Worm (Caenorhabditis elegans) whole organism, L4 larva: Measurements from ENCODE around the gene cey-1.

Experiments used
- T20F7.1 ChIP-seq: fragments of 200-800 bp; sonication (Bioruptor generic); optimal IDR thresholded peaks from 2 replicates; lab custom pipeline; 2018; ENCODE audit warnings: mild to moderate bottlenecking, missing genetic modification characterization, missing compliant biosample characterization
- aha-1 ChIP-seq: fragments of 150-350 bp; peaks from one replicate; lab custom pipeline; 2014; ENCODE audit warnings: missing biosample characterization, missing genetic modification characterization
- aly-2 ChIP-seq: sonication (generic microtip); optimal IDR thresholded peaks from 2 replicates; lab custom pipeline; 2018; ENCODE audit warnings: missing biosample characterization, missing genetic modification characterization
- ceh-44 ChIP-seq: fragments of 200-800 bp; sonication (Bioruptor generic); IDR thresholded peaks from 2 replicates; pipeline ENCODE4 v1.3.6; 2022; ENCODE audit warnings: missing genetic modification reagents, missing genetic modification characterization, missing compliant biosample characterization
- daf-12 ChIP-seq: fragments of 150-350 bp; optimal IDR thresholded peaks from 2 replicates; lab custom pipeline; 2014; ENCODE audit warnings: missing biosample characterization, missing genetic modification reagents, missing genetic modification characterization
- daf-8 ChIP-seq: fragments of 200-800 bp; sonication (Bioruptor generic); IDR thresholded peaks from 2 replicates; pipeline ENCODE4 v1.3.6; 2022; ENCODE audit warnings: missing genetic modification characterization, missing compliant biosample characterization
- dpl-1 ChIP-seq: fragments of 150-350 bp; optimal IDR thresholded peaks from 2 replicates; lab custom pipeline; 2014; ENCODE audit warnings: missing biosample characterization, missing genetic modification reagents, missing genetic modification characterization
- dve-1 ChIP-seq: sonication (generic microtip); optimal IDR thresholded peaks from 2 replicates; lab custom pipeline; 2017; ENCODE audit warnings: antibody characterized with exemption, mild to moderate bottlenecking, missing genetic modification characterization, missing compliant biosample characterization; ENCODE audit not compliant: insufficient read depth
- egl-43 ChIP-seq: fragments of 200-800 bp; sonication (Bioruptor generic); IDR thresholded peaks from 2 replicates; pipeline ENCODE4 v1.3.6; 2022; ENCODE audit warnings: missing genetic modification reagents, missing genetic modification characterization, missing compliant biosample characterization
- hif-1 ChIP-seq, 2 experiments: sonication (generic microtip); optimal IDR thresholded peaks; 2 replicates each; lab custom pipeline; 2016 to 2017; ENCODE audit warnings: missing compliant biosample characterization in 2 of 2, missing genetic modification characterization in 2 of 2, missing genetic modification reagents in 2 of 2, missing genotype in 2 of 2, mild to moderate bottlenecking in 1 of 2
- hlh-30 ChIP-seq: sonication (generic microtip); optimal IDR thresholded peaks from 2 replicates; lab custom pipeline; 2017; ENCODE audit warnings: antibody characterized with exemption, mild to moderate bottlenecking, missing genetic modification characterization, missing compliant biosample characterization; ENCODE audit not compliant: insufficient read depth
- hmg-1.1 ChIP-seq: fragments of 200-800 bp; sonication (Bioruptor generic); IDR thresholded peaks from 2 replicates; pipeline ENCODE4 v1.3.6; 2022; ENCODE audit warnings: missing genetic modification reagents, missing genetic modification characterization, missing compliant biosample characterization
- jun-1 ChIP-seq: fragments of 150-350 bp; optimal IDR thresholded peaks from 2 replicates; lab custom pipeline; 2014; ENCODE audit warnings: missing biosample characterization, missing genetic modification reagents, missing genetic modification characterization
- lin-38 ChIP-seq: fragments of 200-800 bp; sonication (Bioruptor generic); IDR thresholded peaks from 2 replicates; pipeline ENCODE4 v1.3.6; 2022; ENCODE audit warnings: missing genetic modification reagents, missing genetic modification characterization, missing compliant biosample characterization
- lsy-2 ChIP-seq, 2 experiments: fragments of 150-350 bp in 1 of 2; sonication (generic microtip) in 1 of 2; optimal IDR thresholded peaks; 2 replicates each; lab custom pipeline; 2014 to 2017; ENCODE audit warnings: missing biosample characterization in 2 of 2, missing genetic modification characterization in 2 of 2
- madf-9 ChIP-seq: fragments of 200-800 bp; sonication (Bioruptor generic); conservative IDR thresholded peaks from 2 replicates; pipeline ENCODE4 v1.3.6; 2022; ENCODE audit warnings: missing genetic modification reagents, missing genetic modification characterization, missing compliant biosample characterization
- mdl-1 ChIP-seq, 2 experiments: fragments of 150-350 bp in 1 of 2; sonication (generic microtip) in 1 of 2; optimal IDR thresholded peaks; 2 replicates each; lab custom pipeline; 2014 to 2017; ENCODE audit warnings: missing biosample characterization in 2 of 2, missing genetic modification characterization in 2 of 2
- mes-2 ChIP-seq: sonication (generic microtip); optimal IDR thresholded peaks from 2 replicates; lab custom pipeline; 2016; ENCODE audit warnings: missing genotype, mild to moderate bottlenecking, missing genetic modification characterization, missing compliant biosample characterization; ENCODE audit not compliant: poor library complexity, severe bottlenecking
- nhr-41 ChIP-seq: fragments of 200-800 bp; sonication (Bioruptor generic); IDR thresholded peaks from 2 replicates; pipeline ENCODE4 v1.3.6; 2022; ENCODE audit warnings: missing genetic modification reagents, missing genetic modification characterization, missing compliant biosample characterization
- nhr-76 ChIP-seq: fragments of 150-350 bp; optimal IDR thresholded peaks from 2 replicates; lab custom pipeline; 2014; ENCODE audit warnings: missing biosample characterization, missing genetic modification characterization
- nhr-77 ChIP-seq: fragments of 150-350 bp; optimal IDR thresholded peaks from 2 replicates; lab custom pipeline; 2014; ENCODE audit warnings: missing biosample characterization, missing genetic modification characterization
- set-16 ChIP-seq: fragments of 200-800 bp; sonication (Bioruptor generic); IDR thresholded peaks from 2 replicates; pipeline ENCODE4 v1.3.6; 2022; ENCODE audit warnings: missing genetic modification reagents, missing genetic modification characterization, missing compliant biosample characterization
- skn-1 ChIP-seq: fragments of 150-350 bp; optimal IDR thresholded peaks from 2 replicates; lab custom pipeline; 2014; ENCODE audit warnings: missing biosample characterization, missing genetic modification characterization
- snpc-1.2 ChIP-seq: fragments of 200-800 bp; sonication (Bioruptor generic); IDR thresholded peaks from 2 replicates; pipeline ENCODE4 v1.3.6; 2022; ENCODE audit warnings: missing genetic modification reagents, missing genetic modification characterization, missing compliant biosample characterization
- spr-3 ChIP-seq: fragments of 200-800 bp; sonication (Bioruptor generic); optimal IDR thresholded peaks from 2 replicates; lab custom pipeline; 2018; ENCODE audit warnings: mild to moderate bottlenecking, missing genetic modification characterization, missing compliant biosample characterization
- unc-62 ChIP-seq, 3 experiments: fragments of 150-350 bp in 1 of 3; sonication (generic microtip); optimal IDR thresholded peaks in 2 of 3; peaks in 1 of 3; 1 replicate in 1 of 3; 2 replicates in 2 of 3; lab custom pipeline; 2014 to 2017; ENCODE audit warnings: missing biosample characterization in 3 of 3, missing genetic modification characterization in 3 of 3, missing genetic modification reagents in 3 of 3, missing genotype in 1 of 3
- ztf-11 ChIP-seq: fragments of 150-350 bp; optimal IDR thresholded peaks from 2 replicates; lab custom pipeline; 2014; ENCODE audit warnings: missing biosample characterization, missing genetic modification characterization
- ztf-7 ChIP-seq: fragments of 150-350 bp; optimal IDR thresholded peaks from 2 replicates; lab custom pipeline; 2014; ENCODE audit warnings: missing biosample characterization, missing genetic modification characterization

The cey-1 gene

ce11 chrII:11049876-11050275 is 8.9 kb upstream of the cey-1 start, which contains the start of the genes sdhd-1 and ilkp-1:
sdhd-1 (minus strand) TSS chrII:11049913.
ilkp-1 (plus strand) TSS chrII:11050255.
- no peak for TF ChIP-seq mdl-1 (tag; optimal IDR thresholded peaks at IDR 0.05; lab: Kevin White, UChicago)
- TF ChIP-seq aha-1 (tag; lab: Kevin White, UChicago) = peak; percentile 96
- TF ChIP-seq madf-9 (GFP tag; lab: Robert Waterston, UW) = no peak
- TF ChIP-seq nhr-76 (tag; lab: Kevin White, UChicago) = no peak
- TF ChIP-seq T20F7.1 (GFP tag; lab: Kevin White, UChicago) = peak; percentile 97
- peak in 1 of 2 experiments; percentile 98 for TF ChIP-seq hif-1 (tag; optimal IDR thresholded peaks at IDR 0.05; lab: Kevin White, UChicago)
- no peak for TF ChIP-seq egl-43 (GFP tag; lab: Robert Waterston, UW)
- peak; percentile 86 for TF ChIP-seq dpl-1 (GFP tag; lab: Kevin White, UChicago)
- peak; percentile 43; the same call in 1 of the 2 replicates for TF ChIP-seq hmg-1.1 (GFP tag; lab: Robert Waterston, UW)
- TF ChIP-seq aly-2 (tag; lab: Kevin White, UChicago) = no peak
- no peak for TF ChIP-seq nhr-77 (tag; lab: Kevin White, UChicago)
- no peak for TF ChIP-seq ztf-7 (tag; lab: Kevin White, UChicago)
- peak; percentile 24 for TF ChIP-seq dve-1 (tag; lab: Kevin White, UChicago)
- TF ChIP-seq hlh-30 (tag; lab: Kevin White, UChicago) = peak; percentile 12
- TF ChIP-seq mes-2 (tag; lab: Kevin White, UChicago) = peak; percentile 47
- TF ChIP-seq lsy-2 (tag; optimal IDR thresholded peaks at IDR 0.05; lab: Kevin White, UChicago) = peak in 1 of 2 experiments; percentile 64
- no peak for TF ChIP-seq nhr-41 (GFP tag; lab: Robert Waterston, UW)
- TF ChIP-seq, all 104 proteins: peak for 9

- TF ChIP-seq lin-38 = 0 out of 2 replicates have a peak, but pooled peaks have one; percentile 27
- TF ChIP-seq unc-62 (GFP tag; optimal IDR thresholded peaks at IDR 0.05 in 1 of 2; lab: Kevin White, UChicago) = peak in 1 of 2 experiments; percentile 14
- TF ChIP-seq unc-62 (tag; optimal IDR thresholded peaks at IDR 0.05; lab: Kevin White, UChicago) = no peak
- TF ChIP-seq T20F7.1 (GFP tag; lab: Kevin White, UChicago) = peak; percentile 17
- no peak for TF ChIP-seq jun-1 (tag; lab: Kevin White, UChicago)
- no peak for TF ChIP-seq ztf-11 (tag; lab: Kevin White, UChicago)
- TF ChIP-seq mdl-1 (tag; optimal IDR thresholded peaks at IDR 0.05; lab: Kevin White, UChicago) = no peak
- no peak for TF ChIP-seq daf-12
- TF ChIP-seq, all 104 proteins: peak for 3
These were observed 7.9 kb upstream of the cey-1 start, which contains the start of gene F33A8.4 for ce11 chrII:11048930-11049329. F33A8.4 (minus strand) TSS chrII:11049030.

ce11 chrII:11045872-11046271 is 4.9 kb upstream of the cey-1 start, which contains the start of gene col-83:
col-83 (minus strand) TSS chrII:11045972.
- 0 out of 2 replicates have a peak, but pooled peaks have one; percentile 13 for TF ChIP-seq lin-38
- TF ChIP-seq unc-62 (GFP tag; optimal IDR thresholded peaks at IDR 0.05 in 1 of 2; lab: Kevin White, UChicago) = peak in 1 of 2 experiments; percentile 7
- no peak for TF ChIP-seq unc-62 (tag; optimal IDR thresholded peaks at IDR 0.05; lab: Kevin White, UChicago)
- no peak for TF ChIP-seq spr-3
- TF ChIP-seq, all 104 proteins: peak for 2

- no peak for TF ChIP-seq ceh-44
- peak; percentile 79 for TF ChIP-seq set-16 (GFP tag; lab: Robert Waterston, UW)
- TF ChIP-seq snpc-1.2 (GFP tag; lab: Robert Waterston, UW) = no peak
- TF ChIP-seq skn-1 (tag; lab: Kevin White, UChicago) = no peak
These were observed 3.2 kb upstream of the cey-1 start for ce11 chrII:11044193-11044568.

ce11 chrII:11043546-11044192 is 2.7 kb upstream of the cey-1 start:
- no peak for TF ChIP-seq daf-8
- peak in 1 of 2 experiments; percentile 23 for TF ChIP-seq unc-62 (GFP tag; optimal IDR thresholded peaks at IDR 0.05 in 1 of 2; lab: Kevin White, UChicago)
- TF ChIP-seq unc-62 (tag; optimal IDR thresholded peaks at IDR 0.05; lab: Kevin White, UChicago) = no peak
